Worm (Caenorhabditis elegans) whole organism, L3 larva: ENCODE data around the gene E02H4.2.

Experiments
- ceh-82 ChIP-seq: fragments of 150-350 bp; optimal IDR thresholded peaks from 2 replicates; lab custom pipeline; 2014; ENCODE audit warnings: missing biosample characterization, missing genetic modification characterization
- pha-4 ChIP-seq: fragments of 150-350 bp; optimal IDR thresholded peaks from 2 replicates; lab custom pipeline; 2014; ENCODE audit warnings: missing biosample characterization, missing genetic modification reagents, missing genetic modification characterization
- ztf-4 ChIP-seq: fragments of 150-350 bp; optimal IDR thresholded peaks from 2 replicates; lab custom pipeline; 2014; ENCODE audit warnings: missing biosample characterization, missing genetic modification characterization

- TF ChIP-seq ceh-82 (tag; lab: Kevin White, UChicago) (no peak), pha-4 (tag; lab: Kevin White, UChicago) (no peak), ztf-4 (tag; lab: Kevin White, UChicago) (no peak)
These were observed 41.2 kb downstream of the E02H4.2 start for ce11 chrX:14240205-14240604.
